Fruit fly (Drosophila melanogaster) S2 (cell line): Measurements from ENCODE around the gene CG32206.

ENCODE experiments used
- CG8478 ChIP-seq: fragments of >200 bp; optimal IDR thresholded peaks from 2 replicates; lab custom pipeline; 2018
- CTCF ChIP-seq, 2 experiments: fragments of >200 bp; optimal IDR thresholded peaks; 2 replicates each; lab custom pipeline; 2018

DNA sequence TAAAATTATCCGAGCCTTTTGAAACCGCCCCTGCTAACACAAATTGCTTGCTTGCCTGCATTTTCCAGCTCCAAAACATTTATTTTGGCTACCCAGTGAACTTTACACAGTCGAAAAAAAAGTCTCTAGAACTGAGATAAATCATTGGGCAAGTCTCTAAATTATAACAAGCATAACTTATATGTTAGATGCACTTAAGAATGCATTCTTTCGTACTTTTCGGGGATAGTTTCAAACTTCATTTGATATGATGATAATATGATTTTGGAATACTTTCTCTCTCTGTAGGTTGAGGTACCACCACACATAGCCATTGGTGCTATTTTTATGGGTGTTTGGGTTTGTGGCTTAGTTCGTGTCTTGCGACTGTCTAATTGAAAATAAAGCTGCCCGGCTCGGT is 97.8 kb downstream of the CG32206 start:
- no peak for TF ChIP-seq CG8478 (lab: Kevin White, UChicago)
- TF ChIP-seq CTCF (optimal IDR thresholded peaks at IDR 0.05; lab: Kevin White, UChicago): no peak
